Worm (Caenorhabditis elegans) whole organism, L1 larva: ENCODE measurements around the gene srj-24.

Source experiments
- C04F5.9 ChIP-seq: sonication (generic microtip); optimal IDR thresholded peaks from 2 replicates; lab custom pipeline; 2016; ENCODE audit warnings: missing genetic modification characterization, missing compliant biosample characterization
- F16B12.6 ChIP-seq: fragments of 150-350 bp; optimal IDR thresholded peaks from 2 replicates; lab custom pipeline; 2014; ENCODE audit warnings: missing biosample characterization, missing genetic modification characterization
- alr-1 ChIP-seq: fragments of 200-800 bp; sonication (Bioruptor generic); optimal IDR thresholded peaks from 2 replicates; lab custom pipeline; 2018; ENCODE audit warnings: borderline replicate concordance, mild to moderate bottlenecking, missing genetic modification characterization, missing compliant biosample characterization
- aly-2 ChIP-seq: fragments of 150-350 bp; optimal IDR thresholded peaks from 2 replicates; lab custom pipeline; 2014; ENCODE audit warnings: missing biosample characterization, missing genetic modification characterization
- ama-1 ChIP-seq: fragments of 150-350 bp; optimal IDR thresholded peaks from 2 replicates; lab custom pipeline; 2014
- blmp-1 ChIP-seq: fragments of 150-350 bp; optimal IDR thresholded peaks from 2 replicates; lab custom pipeline; 2014; ENCODE audit warnings: missing biosample characterization, missing genetic modification characterization
- ceh-8 ChIP-seq: fragments of 200-800 bp; sonication (Bioruptor generic); optimal IDR thresholded peaks from 2 replicates; lab custom pipeline; 2018; ENCODE audit warnings: mild to moderate bottlenecking, missing genetic modification characterization, moderate library complexity, missing compliant biosample characterization
- ceh-90 ChIP-seq: sonication (generic microtip); optimal IDR thresholded peaks from 2 replicates; lab custom pipeline; 2016; ENCODE audit warnings: missing genetic modification characterization, missing compliant biosample characterization
- ces-1 ChIP-seq: fragments of 150-350 bp; optimal IDR thresholded peaks from 2 replicates; lab custom pipeline; 2014; ENCODE audit warnings: missing biosample characterization, missing genetic modification reagents, missing genetic modification characterization
- efl-3 ChIP-seq: fragments of 200-800 bp; sonication (Bioruptor generic); optimal IDR thresholded peaks from 2 replicates; lab custom pipeline; 2018; ENCODE audit warnings: mild to moderate bottlenecking, missing genetic modification characterization, missing compliant biosample characterization
- egl-13 ChIP-seq: sonication (generic microtip); optimal IDR thresholded peaks from 2 replicates; lab custom pipeline; 2016; ENCODE audit warnings: missing genotype, missing genetic modification reagents, missing genetic modification characterization, missing compliant biosample characterization
- elt-2 ChIP-seq: sonication (generic microtip); optimal IDR thresholded peaks from 2 replicates; lab custom pipeline; 2016; ENCODE audit warnings: missing genetic modification characterization, mild to moderate bottlenecking, inconsistent platforms, missing compliant biosample characterization, missing genetic modification reagents
- grh-1 ChIP-seq: fragments of 200-800 bp; sonication (Bioruptor generic); IDR thresholded peaks from 2 replicates; pipeline ENCODE4 v1.3.6; 2022; ENCODE audit warnings: missing genetic modification reagents, missing genetic modification characterization, missing compliant biosample characterization
- jun-1 ChIP-seq: fragments of 150-350 bp; optimal IDR thresholded peaks from 2 replicates; lab custom pipeline; 2014; ENCODE audit warnings: missing biosample characterization, missing genetic modification reagents, missing genetic modification characterization
- lin-13 ChIP-seq: fragments of 150-350 bp; optimal IDR thresholded peaks from 2 replicates; lab custom pipeline; 2014; ENCODE audit warnings: missing biosample characterization, missing genetic modification reagents, missing genetic modification characterization
- lsy-2 ChIP-seq, 2 experiments: fragments of 150-350 bp; optimal IDR thresholded peaks; 2 replicates each; lab custom pipeline; 2014; ENCODE audit warnings: missing biosample characterization in 2 of 2, missing genetic modification characterization in 2 of 2
- mab-9 ChIP-seq: fragments of 200-800 bp; sonication (Bioruptor generic); IDR thresholded peaks from 2 replicates; pipeline ENCODE4 v1.3.6; 2022; ENCODE audit warnings: missing genetic modification reagents, missing genetic modification characterization, missing compliant biosample characterization
- mep-1 ChIP-seq: fragments of 150-350 bp; optimal IDR thresholded peaks from 2 replicates; lab custom pipeline; 2014; ENCODE audit warnings: missing biosample characterization, missing genetic modification characterization
- nhr-11 ChIP-seq: fragments of 150-350 bp; optimal IDR thresholded peaks from 2 replicates; lab custom pipeline; 2014; ENCODE audit warnings: missing biosample characterization, missing genetic modification characterization
- nhr-237 ChIP-seq: fragments of 150-350 bp; optimal IDR thresholded peaks from 2 replicates; lab custom pipeline; 2014; ENCODE audit warnings: missing biosample characterization, missing genetic modification characterization
- nhr-77 ChIP-seq: fragments of 150-350 bp; optimal IDR thresholded peaks from 2 replicates; lab custom pipeline; 2014; ENCODE audit warnings: missing biosample characterization, missing genetic modification characterization
- nhr-84 ChIP-seq: sonication (generic microtip); optimal IDR thresholded peaks from 2 replicates; lab custom pipeline; 2017; ENCODE audit warnings: missing biosample characterization, missing genetic modification characterization
- pag-3 ChIP-seq: sonication (generic microtip); optimal IDR thresholded peaks from 2 replicates; lab custom pipeline; 2017; ENCODE audit warnings: missing genetic modification characterization, mild to moderate bottlenecking, missing compliant biosample characterization, antibody characterized with exemption, borderline replicate concordance; ENCODE audit not compliant: insufficient read depth
- pqm-1 ChIP-seq: sonication (generic microtip); optimal IDR thresholded peaks from 3 replicates; lab custom pipeline; 2017; ENCODE audit warnings: missing biosample characterization, missing genetic modification characterization
- rnt-1 ChIP-seq: sonication (generic microtip); optimal IDR thresholded peaks from 2 replicates; lab custom pipeline; 2016; ENCODE audit warnings: mild to moderate bottlenecking, missing genetic modification characterization, moderate library complexity, missing compliant biosample characterization
- sox-4 ChIP-seq: sonication (generic microtip); optimal IDR thresholded peaks from 2 replicates; lab custom pipeline; 2016; ENCODE audit warnings: missing genetic modification characterization, missing compliant biosample characterization
- swsn-7 ChIP-seq: sonication (generic microtip); optimal IDR thresholded peaks from 2 replicates; lab custom pipeline; 2016; ENCODE audit warnings: missing genetic modification characterization, missing compliant biosample characterization
- tbx-2 ChIP-seq: sonication (generic microtip); optimal IDR thresholded peaks from 2 replicates; lab custom pipeline; 2016; ENCODE audit warnings: missing genetic modification characterization, missing compliant biosample characterization
- unc-130 ChIP-seq: fragments of 150-350 bp; optimal IDR thresholded peaks from 2 replicates; lab custom pipeline; 2017; ENCODE audit warnings: missing biosample characterization, missing genetic modification characterization, inconsistent platforms
- unc-86 ChIP-seq: sonication (generic microtip); optimal IDR thresholded peaks from 2 replicates; lab custom pipeline; 2016; ENCODE audit warnings: missing genetic modification characterization, missing compliant biosample characterization
- unc-98 ChIP-seq: fragments of 200-800 bp; sonication (Bioruptor generic); IDR thresholded peaks from 2 replicates; pipeline ENCODE4 v1.3.6; 2022; ENCODE audit warnings: missing genetic modification characterization, missing compliant biosample characterization
- xbp-1 ChIP-seq: sonication (generic microtip); optimal IDR thresholded peaks from 2 replicates; lab custom pipeline; 2016; ENCODE audit warnings: missing genetic modification characterization, missing compliant biosample characterization
- zag-1 ChIP-seq: fragments of 150-350 bp; optimal IDR thresholded peaks from 2 replicates; lab custom pipeline; 2014; ENCODE audit warnings: missing biosample characterization, missing genetic modification characterization
- zip-4 ChIP-seq: fragments of 200-800 bp; sonication (Bioruptor generic); optimal IDR thresholded peaks from 2 replicates; lab custom pipeline; 2018; ENCODE audit warnings: mild to moderate bottlenecking, missing genetic modification characterization, moderate library complexity, missing compliant biosample characterization
- ztf-11 ChIP-seq, 2 experiments: sonication (generic microtip); optimal IDR thresholded peaks; 2 replicates each; lab custom pipeline; 2016 to 2017; ENCODE audit warnings: missing genetic modification characterization in 2 of 2, missing biosample characterization in 1 of 2, missing compliant biosample characterization in 1 of 2

srj-24 gene

ce11 chrV:706918-707317 lies 31.8 kb downstream of the srj-24 start, which contains the start of gene srbc-38:
Gene srbc-38, plus strand, starts transcription at chrV:707218.
- TF ChIP-seq ceh-90 = no peak
- no peak for TF ChIP-seq F16B12.6 (tag; lab: Kevin White, UChicago)
- no peak for TF ChIP-seq jun-1
- no peak for TF ChIP-seq ztf-11 (tag; optimal IDR thresholded peaks at IDR 0.05; lab: Kevin White, UChicago)
- TF ChIP-seq ces-1 (GFP tag; lab: Kevin White, UChicago) = no peak
- TF ChIP-seq, all 84 proteins: peak for 0

ce11 chrV:702260-702659 lies 36.4 kb downstream of the srj-24 start, which contains the start of gene srbc-37:
Gene srbc-37, plus strand, starts transcription at chrV:702560.
- TF ChIP-seq C04F5.9 (tag; lab: Kevin White, UChicago) = no peak
- TF ChIP-seq nhr-237 (tag; lab: Kevin White, UChicago) = no peak
- no peak for TF ChIP-seq aly-2 (tag; lab: Kevin White, UChicago)
- no peak for TF ChIP-seq elt-2 (tag; lab: Kevin White, UChicago)
- no peak for TF ChIP-seq lin-13 (GFP tag; lab: Kevin White, UChicago)
- no peak for TF ChIP-seq rnt-1 (tag; lab: Kevin White, UChicago)
- TF ChIP-seq pqm-1 (tag; lab: Kevin White, UChicago) = no peak
- TF ChIP-seq grh-1 (GFP tag; lab: Robert Waterston, UW) = no peak
- no peak for TF ChIP-seq efl-3
- no peak for TF ChIP-seq mab-9
- no peak for TF ChIP-seq egl-13 (tag; lab: Kevin White, UChicago)
- TF ChIP-seq mep-1 (tag; lab: Kevin White, UChicago) = no peak
- no peak for TF ChIP-seq zag-1 (tag; lab: Kevin White, UChicago)
- no peak for TF ChIP-seq zip-4 (GFP tag; lab: Kevin White, UChicago)
- TF ChIP-seq nhr-77 = no peak
- no peak for TF ChIP-seq pag-3 (tag; lab: Kevin White, UChicago)

- no peak for TF ChIP-seq nhr-11 (tag; lab: Kevin White, UChicago)
- TF ChIP-seq mep-1 (tag; lab: Kevin White, UChicago) = no peak
- no peak for TF ChIP-seq aly-2 (tag; lab: Kevin White, UChicago)
- TF ChIP-seq unc-130 (tag; lab: Kevin White, UChicago) = no peak
Observed at ce11 chrV:699489-700129, 39.1 kb downstream of the srj-24 start, which contains the start of the genes ugt-29 and srx-5. Gene ugt-29, minus strand, starts transcription at chrV:699589. Gene srx-5, plus strand, starts transcription at chrV:700079.

- TF ChIP-seq unc-130 (tag; lab: Kevin White, UChicago) (no peak), unc-98 (GFP tag; lab: Robert Waterston, UW) (no peak), ztf-11 (tag; optimal IDR thresholded peaks at IDR 0.05; lab: Kevin White, UChicago) (no peak), sox-4 (tag; lab: Kevin White, UChicago) (no peak), ceh-90 (no peak), blmp-1 (tag; lab: Kevin White, UChicago) (no peak), aly-2 (tag; lab: Kevin White, UChicago) (no peak), mab-9 (no peak), lsy-2 (tag; optimal IDR thresholded peaks at IDR 0.05; lab: Kevin White, UChicago) (no peak), tbx-2 (no peak), ama-1 (no peak)
Observed at ce11 chrV:699051-699450, 39.6 kb downstream of the srj-24 start.

ce11 chrV:695914-696313 lies 42.8 kb downstream of the srj-24 start, which contains the start of gene srj-52:
Gene srj-52, minus strand, starts transcription at chrV:696014.
- TF ChIP-seq unc-86 (tag; lab: Kevin White, UChicago) = no peak
- TF ChIP-seq ceh-8 (GFP tag; lab: Kevin White, UChicago) = no peak
- no peak for TF ChIP-seq alr-1 (tag; lab: Kevin White, UChicago)
- TF ChIP-seq elt-2 (tag; lab: Kevin White, UChicago) = no peak
- no peak for TF ChIP-seq xbp-1
- TF ChIP-seq swsn-7 = no peak
- TF ChIP-seq nhr-84 = no peak
- no peak for TF ChIP-seq pqm-1 (tag; lab: Kevin White, UChicago)
